Worm (Caenorhabditis elegans) whole organism, L4 larva: ENCODE data around the gene col-34.

ENCODE experiments used
- Y105C5A.15 ChIP-seq: fragments of 200-800 bp; sonication (Bioruptor generic); IDR thresholded peaks from 2 replicates; pipeline ENCODE4 v1.3.6; 2022; ENCODE audit warnings: missing genetic modification characterization, missing compliant biosample characterization
- ZK546.5 ChIP-seq, 2 experiments: sonication (generic microtip); optimal IDR thresholded peaks; 2 replicates each; lab custom pipeline; 2017; ENCODE audit warnings: missing biosample characterization in 2 of 2, missing genetic modification characterization in 2 of 2
- ceh-20 ChIP-seq: fragments of 200-800 bp; sonication (Bioruptor generic); IDR thresholded peaks from 2 replicates; pipeline ENCODE4 v1.3.6; 2022; ENCODE audit warnings: missing genetic modification reagents, missing genetic modification characterization, missing compliant biosample characterization
- dpl-1 ChIP-seq: fragments of 150-350 bp; optimal IDR thresholded peaks from 2 replicates; lab custom pipeline; 2014; ENCODE audit warnings: missing biosample characterization, missing genetic modification reagents, missing genetic modification characterization
- gei-8 ChIP-seq: fragments of 200-800 bp; sonication (Bioruptor generic); optimal IDR thresholded peaks from 2 replicates; lab custom pipeline; 2018; ENCODE audit warnings: mild to moderate bottlenecking, missing genetic modification characterization, missing compliant biosample characterization
- lim-7 ChIP-seq: fragments of 200-800 bp; sonication (Bioruptor generic); IDR thresholded peaks from 2 replicates; pipeline ENCODE4 v1.3.6; 2022; ENCODE audit warnings: missing genetic modification characterization, missing compliant biosample characterization
- lir-3 ChIP-seq: sonication (generic microtip); optimal IDR thresholded peaks from 2 replicates; lab custom pipeline; 2016; ENCODE audit warnings: mild to moderate bottlenecking, missing genetic modification characterization, missing compliant biosample characterization
- madf-5 ChIP-seq, 2 experiments: fragments of 200-800 bp; sonication (Bioruptor generic); IDR thresholded peaks; 2 replicates each; pipeline ENCODE4 v1.3.6; 2022; ENCODE audit warnings: missing compliant biosample characterization in 2 of 2, missing genetic modification characterization in 2 of 2
- nhr-237 ChIP-seq: sonication (generic microtip); optimal IDR thresholded peaks from 2 replicates; lab custom pipeline; 2017; ENCODE audit warnings: missing biosample characterization, missing genetic modification characterization
- nhr-76 ChIP-seq: fragments of 150-350 bp; optimal IDR thresholded peaks from 2 replicates; lab custom pipeline; 2014; ENCODE audit warnings: missing biosample characterization, missing genetic modification characterization

- no peak for TF ChIP-seq lim-7 (GFP tag; lab: Robert Waterston, UW)
- TF ChIP-seq gei-8 (GFP tag; lab: Kevin White, UChicago), result no peak
- no peak for TF ChIP-seq nhr-237 (tag; lab: Kevin White, UChicago)
- TF ChIP-seq ZK546.5 (tag; optimal IDR thresholded peaks at IDR 0.05; lab: Kevin White, UChicago), result no peak
- no peak for TF ChIP-seq nhr-76
- TF ChIP-seq lir-3 (tag; lab: Kevin White, UChicago), result no peak
- TF ChIP-seq Y105C5A.15 (GFP tag; lab: Robert Waterston, UW), result no peak
- peak; percentile 74 for TF ChIP-seq dpl-1 (GFP tag; lab: Kevin White, UChicago)
- no peak for TF ChIP-seq madf-5 (GFP tag; IDR thresholded peaks at IDR 0.05; lab: Robert Waterston, UW)
- no peak for TF ChIP-seq ceh-20 (GFP tag; lab: Robert Waterston, UW)
These were observed 2.9 kb upstream of the col-34 start for ce11 chrIV:4247334-4247733.
